Worm (Caenorhabditis elegans) whole organism, mixed stage, embryonic: ENCODE results near the gene acd-3.

Experiments used
- mep-1 ChIP-seq: fragments of 150-350 bp; optimal IDR thresholded peaks from 2 replicates; lab custom pipeline; 2017; ENCODE audit warnings: missing biosample characterization, missing genetic modification reagents, missing genetic modification characterization, inconsistent platforms
- unc-62 ChIP-seq: fragments of 150-350 bp; optimal IDR thresholded peaks from 2 replicates; lab custom pipeline; 2014; ENCODE audit warnings: missing biosample characterization, missing genetic modification reagents, missing genetic modification characterization

ce11 chrX:14824490-14825050, 24.5 kb upstream of the acd-3 start, which contains the start of gene mbk-1:
- TF ChIP-seq unc-62 (GFP tag; lab: Kevin White, UChicago) (peak; percentile 17), mep-1 (tag; lab: Kevin White, UChicago) (peak; percentile 43)
